Fruit fly (Drosophila melanogaster): ENCODE data around the gene CG13138.

CG13138 gene

DNA sequence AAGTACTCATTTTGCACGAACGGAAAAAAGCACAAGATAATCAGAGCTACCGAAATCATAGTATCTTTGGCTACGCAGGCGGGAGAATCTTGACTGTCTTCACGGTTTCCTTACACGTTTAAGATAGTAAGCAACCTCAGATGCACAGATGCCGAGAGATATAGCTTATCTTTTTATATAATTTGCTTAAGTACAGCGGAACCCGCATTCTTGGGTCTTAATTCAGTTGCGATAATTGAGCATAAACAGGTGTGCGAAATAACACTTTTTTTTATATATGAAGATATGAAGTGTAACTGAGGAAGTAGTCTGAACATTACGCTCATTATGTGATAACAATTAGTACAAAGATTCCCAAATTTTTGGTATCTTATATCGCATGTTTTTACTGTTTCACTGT lies 21.0 kb downstream of the CG13138 start, which contains the start of gene CG34043:
Gene CG34043 (minus strand): TSS at position 101 of the 400 bp plus-strand sequence.
- TF ChIP-seq CG8632 (GFP tag; optimal IDR thresholded peaks at IDR 0.05) (no peak), CG32006 (GFP tag; optimal IDR thresholded peaks at IDR 0.05) (no peak), CG7368 (GFP tag; optimal IDR thresholded peaks at IDR 0.05) (no peak), CG16779 (tag; optimal IDR thresholded peaks at IDR 0.05) (no peak), Blimp-1 (GFP tag; optimal IDR thresholded peaks at IDR 0.05) (no peak), Eip75B (GFP tag; optimal IDR thresholded peaks at IDR 0.05) (no peak), Ets96B (tag; optimal IDR thresholded peaks at IDR 0.05) (no peak), Met (GFP tag; optimal IDR thresholded peaks at IDR 0.05) (no peak), CG3919 (GFP tag; optimal IDR thresholded peaks at IDR 0.05) (no peak), acj6 (GFP tag; optimal IDR thresholded peaks at IDR 0.05) (no peak), CG11762 (GFP tag; optimal IDR thresholded peaks at IDR 0.05; ENCODE audit: insufficient read depth) (no peak)

DNA sequence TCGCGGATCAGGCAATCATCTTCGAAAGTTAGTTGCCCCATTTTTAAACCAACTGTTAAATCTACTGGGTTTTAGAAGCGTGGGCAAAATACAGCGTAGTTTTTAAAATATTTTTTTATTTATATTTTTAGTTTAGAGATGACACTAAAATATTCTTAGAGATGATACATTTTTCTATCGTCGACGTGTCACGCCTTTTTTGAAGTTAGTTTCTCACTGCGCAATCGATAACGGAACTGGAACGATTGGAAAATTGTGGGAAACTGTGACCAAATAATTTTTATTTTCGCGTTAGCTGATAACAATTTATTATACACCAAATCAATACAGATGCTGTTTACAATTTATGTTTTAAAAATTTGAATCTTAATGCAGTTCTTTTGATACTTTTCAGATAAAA lies 23.2 kb downstream of the CG13138 start, which contains the start of gene Utx:
Gene Utx (minus strand): TSS at position 154 of the 400 bp plus-strand sequence.
- TF ChIP-seq Eip93F (GFP tag; optimal IDR thresholded peaks at IDR 0.05) (peak; percentile 1), esn (GFP tag; optimal IDR thresholded peaks at IDR 0.05) (peak; percentile 14), CG3032 (tag; optimal IDR thresholded peaks at IDR 0.05) (peak; percentile 19), CG31627 (GFP tag; optimal IDR thresholded peaks at IDR 0.05) (peak; percentile 0), lz (GFP tag; optimal IDR thresholded peaks at IDR 0.05) (peak; percentile 12), fd85E (GFP tag; optimal IDR thresholded peaks at IDR 0.05) (no peak), CG10631 (GFP tag; optimal IDR thresholded peaks at IDR 0.05) (no peak)

DNA sequence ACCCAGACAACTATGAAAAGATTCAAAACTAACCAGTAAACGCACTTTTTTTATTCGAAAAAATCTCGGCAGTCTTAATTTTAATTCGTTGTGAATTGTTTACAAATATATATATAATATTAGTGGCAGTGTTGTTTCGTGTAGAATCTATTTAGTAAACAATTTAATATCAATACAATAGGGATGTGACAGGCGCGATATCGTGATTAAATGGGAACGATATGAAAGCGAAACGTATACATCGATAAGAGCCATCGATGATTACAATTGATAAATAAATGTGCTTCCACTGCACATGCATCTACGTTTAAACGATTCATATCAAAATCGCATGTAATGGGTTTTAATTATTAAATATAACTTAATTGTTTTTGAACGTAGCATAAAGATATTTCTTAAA lies 24.5 kb downstream of the CG13138 start:
- TF ChIP-seq fkh (GFP tag; optimal IDR thresholded peaks at IDR 0.05), result peak; percentile 84
- no peak for TF ChIP-seq acj6 (GFP tag; optimal IDR thresholded peaks at IDR 0.05)

DNA sequence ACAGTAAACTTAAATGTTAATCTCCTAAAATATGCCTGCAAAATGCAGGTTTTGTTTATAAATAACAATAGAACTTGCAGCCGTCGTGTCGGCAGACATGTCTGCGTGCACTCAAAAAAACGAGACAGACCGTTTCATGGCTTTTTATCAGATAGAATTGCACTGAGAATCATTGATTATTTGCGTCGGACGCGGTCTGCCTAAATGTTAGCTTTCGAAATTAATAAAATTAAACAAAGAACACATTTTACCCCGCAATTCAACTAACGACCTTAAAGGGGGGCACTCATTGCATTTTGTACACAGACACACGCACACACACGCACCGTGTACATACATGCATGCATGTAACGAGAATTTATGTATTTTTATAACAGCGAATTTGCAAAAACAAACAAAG lies 25.0 kb downstream of the CG13138 start:
- TF ChIP-seq cyc (GFP tag; optimal IDR thresholded peaks at IDR 0.05), result peak; percentile 56
- TF ChIP-seq CG10669 (GFP tag; optimal IDR thresholded peaks at IDR 0.05), result peak; percentile 8
- TF ChIP-seq lz (GFP tag; optimal IDR thresholded peaks at IDR 0.05), result peak; percentile 59
- peak; percentile 3 for TF ChIP-seq CG11902 (GFP tag; optimal IDR thresholded peaks at IDR 0.05)
- TF ChIP-seq dac (GFP tag; optimal IDR thresholded peaks at IDR 0.05), result peak; percentile 37
- peak; percentile 42 for TF ChIP-seq Hr4 (GFP tag; optimal IDR thresholded peaks at IDR 0.05)
- TF ChIP-seq esn (GFP tag; optimal IDR thresholded peaks at IDR 0.05), result peak; percentile 74
- no peak for TF ChIP-seq CG11762 (GFP tag; optimal IDR thresholded peaks at IDR 0.05; ENCODE audit: insufficient read depth)
- TF ChIP-seq fd59A (GFP tag; optimal IDR thresholded peaks at IDR 0.05), result peak; percentile 6
- TF ChIP-seq Lpt (GFP tag; optimal IDR thresholded peaks at IDR 0.05), result no peak
- peak; percentile 84 for TF ChIP-seq Eip78C (GFP tag)
- peak; percentile 31 for TF ChIP-seq acj6 (GFP tag; optimal IDR thresholded peaks at IDR 0.05)
- peak; percentile 66 for TF ChIP-seq Eip75B (GFP tag; optimal IDR thresholded peaks at IDR 0.05)
- peak; percentile 27 for TF ChIP-seq CG6792 (GFP tag; optimal IDR thresholded peaks at IDR 0.05)
- no peak for TF ChIP-seq CG32006 (GFP tag; optimal IDR thresholded peaks at IDR 0.05)
- TF ChIP-seq CG8632 (GFP tag; optimal IDR thresholded peaks at IDR 0.05), result peak; percentile 22
- peak; percentile 29 for TF ChIP-seq CG34406 (GFP tag; optimal IDR thresholded peaks at IDR 0.05)
- peak; percentile 85 for TF ChIP-seq Sox14 (GFP tag; optimal IDR thresholded peaks at IDR 0.05)
- peak; percentile 43 for TF ChIP-seq topi (GFP tag; optimal IDR thresholded peaks at IDR 0.05)
- TF ChIP-seq OdsH (GFP tag; optimal IDR thresholded peaks at IDR 0.05), result peak; percentile 63
- peak; percentile 10 for TF ChIP-seq Hr38 (GFP tag; optimal IDR thresholded peaks at IDR 0.05)
- no peak for TF ChIP-seq CG1621 (tag; optimal IDR thresholded peaks at IDR 0.05)
- TF ChIP-seq achi (GFP tag; optimal IDR thresholded peaks at IDR 0.05), result peak; percentile 58
- peak; percentile 51 for TF ChIP-seq vri (GFP tag; optimal IDR thresholded peaks at IDR 0.05)
- TF ChIP-seq ss (GFP tag; optimal IDR thresholded peaks at IDR 0.05), result no peak
- TF ChIP-seq eg (GFP tag; IDR thresholded peaks at IDR 0.05), result no peak; the same call in 2 of the 3 replicates
- no peak for TF ChIP-seq fkh (GFP tag; optimal IDR thresholded peaks at IDR 0.05)
- TF ChIP-seq CG31627 (GFP tag; optimal IDR thresholded peaks at IDR 0.05), result peak; percentile 72
- no peak for TF ChIP-seq CG6276 (GFP tag; optimal IDR thresholded peaks at IDR 0.05)
- TF ChIP-seq Ets21C (GFP tag; optimal IDR thresholded peaks at IDR 0.05), result peak; percentile 21
